Fruit fly (Drosophila melanogaster): ENCODE data around the gene CG43861.

DNA sequence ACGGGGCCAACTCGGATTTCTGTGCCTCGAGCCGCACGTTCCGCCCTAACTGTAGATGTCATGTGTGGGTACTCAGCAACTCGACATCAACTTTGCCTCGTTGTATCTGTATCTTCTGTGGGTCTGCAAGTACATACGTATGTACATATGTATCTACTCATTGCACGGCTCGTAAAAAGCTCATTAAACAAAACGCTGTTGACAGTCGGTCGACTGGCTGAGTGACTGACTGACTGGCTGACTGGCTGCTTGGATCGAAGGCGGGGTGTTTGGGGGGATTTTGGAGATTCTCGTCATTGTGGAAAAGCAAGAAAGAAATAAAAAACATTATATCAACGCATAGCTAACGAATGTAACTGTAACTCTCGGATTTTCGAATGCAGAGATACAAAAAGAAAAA lies 12.7 kb downstream of the CG43861 start:
- no peak for TF ChIP-seq kay (GFP tag; ENCODE audit: borderline replicate concordance)
- TF ChIP-seq Hr96 (GFP tag; optimal IDR thresholded peaks at IDR 0.05) = no peak
- no peak for TF ChIP-seq pad (GFP tag; optimal IDR thresholded peaks at IDR 0.05)
- TF ChIP-seq bab1 (GFP tag; optimal IDR thresholded peaks at IDR 0.05) = no peak
- no peak for TF ChIP-seq CG11617 (GFP tag; optimal IDR thresholded peaks at IDR 0.05)

Measured in whole organism, adult.